Worm (Caenorhabditis elegans): ENCODE measurements around the gene C30G12.6.

- TF ChIP-seq flt-1 (GFP tag; IDR thresholded peaks at IDR 0.05) (no peak), ama-1 (optimal IDR thresholded peaks at IDR 0.05) (no peak), ets-7 (tag; optimal IDR thresholded peaks at IDR 0.05) (no peak), B0310.2 (tag; optimal IDR thresholded peaks at IDR 0.05) (no peak), ceh-13 (GFP tag; optimal IDR thresholded peaks at IDR 0.05) (no peak), scrt-1 (GFP tag; IDR thresholded peaks at IDR 0.05) (no peak), F13C5.2 (tag; optimal IDR thresholded peaks at IDR 0.05) (no peak), pes-1 (GFP tag; IDR thresholded peaks at IDR 0.05) (no peak), tra-4 (tag; optimal IDR thresholded peaks at IDR 0.05) (no peak), aly-1 (tag; optimal IDR thresholded peaks at IDR 0.05) (no peak), sea-1 (GFP tag; conservative IDR thresholded peaks at IDR 0.05) (no peak), ceh-36 (tag; optimal IDR thresholded peaks at IDR 0.05) (no peak), tbx-11 (GFP tag; IDR thresholded peaks at IDR 0.05) (no peak)
These were observed 44.9 kb upstream of the C30G12.6 start for ce11 chrII:7340703-7341102.
